Worm (Caenorhabditis elegans) whole organism, L2 larva: ENCODE results near the gene T20G5.8.

Source experiments
- C34F6.9 ChIP-seq: fragments of 150-350 bp; optimal IDR thresholded peaks from 2 replicates; lab custom pipeline; 2014; ENCODE audit warnings: missing biosample characterization, missing genetic modification characterization
- F13H6.1 ChIP-seq: sonication (generic microtip); optimal IDR thresholded peaks from 2 replicates; lab custom pipeline; 2016; ENCODE audit warnings: missing genetic modification characterization, missing compliant biosample characterization
- Y55F3AM.14 ChIP-seq: fragments of 200-800 bp; sonication (Bioruptor generic); optimal IDR thresholded peaks from 2 replicates; lab custom pipeline; 2018; ENCODE audit warnings: mild to moderate bottlenecking, missing genetic modification characterization, missing compliant biosample characterization
- ZK546.5 ChIP-seq: sonication (generic microtip); optimal IDR thresholded peaks from 2 replicates; lab custom pipeline; 2017; ENCODE audit warnings: missing biosample characterization, missing genetic modification characterization
- alr-1 ChIP-seq: fragments of 150-350 bp; optimal IDR thresholded peaks from 2 replicates; lab custom pipeline; 2014; ENCODE audit warnings: missing biosample characterization, missing genetic modification characterization
- aly-2 ChIP-seq: fragments of 150-350 bp; optimal IDR thresholded peaks from 2 replicates; lab custom pipeline; 2014; ENCODE audit warnings: missing biosample characterization, missing genetic modification characterization
- ama-1 ChIP-seq: fragments of 150-350 bp; optimal IDR thresholded peaks from 2 replicates; lab custom pipeline; 2018; ENCODE audit warnings: inconsistent platforms
- blmp-1 ChIP-seq: sonication (generic microtip); optimal IDR thresholded peaks from 2 replicates; lab custom pipeline; 2017; ENCODE audit warnings: missing genetic modification characterization, mild to moderate bottlenecking, missing compliant biosample characterization, antibody characterized with exemption, moderate library complexity; ENCODE audit not compliant: insufficient read depth
- crh-2 ChIP-seq: sonication (generic microtip); optimal IDR thresholded peaks from 2 replicates; lab custom pipeline; 2017; ENCODE audit warnings: missing biosample characterization, missing genetic modification characterization
- dmd-4 ChIP-seq: sonication (generic microtip); optimal IDR thresholded peaks from 2 replicates; lab custom pipeline; 2017; ENCODE audit warnings: missing biosample characterization, missing genetic modification characterization
- elt-1 ChIP-seq: fragments of 150-350 bp; optimal IDR thresholded peaks from 2 replicates; lab custom pipeline; 2014; ENCODE audit warnings: missing biosample characterization, missing genetic modification characterization
- elt-3 ChIP-seq: sonication (generic microtip); optimal IDR thresholded peaks from 2 replicates; lab custom pipeline; 2017; ENCODE audit warnings: missing biosample characterization, missing genetic modification characterization
- fos-1 ChIP-seq: fragments of 150-350 bp; optimal IDR thresholded peaks from 2 replicates; lab custom pipeline; 2014; ENCODE audit warnings: missing biosample characterization, missing genetic modification characterization
- gmeb-1 ChIP-seq: fragments of 150-350 bp; optimal IDR thresholded peaks from 2 replicates; lab custom pipeline; 2014; ENCODE audit warnings: missing biosample characterization, missing genetic modification characterization
- lin-13 ChIP-seq: fragments of 150-350 bp; optimal IDR thresholded peaks from 2 replicates; lab custom pipeline; 2014; ENCODE audit warnings: missing biosample characterization, missing genetic modification reagents, missing genetic modification characterization
- lsy-2 ChIP-seq, 2 experiments: fragments of 150-350 bp in 1 of 2; sonication (generic microtip) in 1 of 2; optimal IDR thresholded peaks; 2 replicates each; lab custom pipeline; 2014 to 2017; ENCODE audit warnings: missing biosample characterization in 2 of 2, missing genetic modification characterization in 2 of 2
- mab-5 ChIP-seq: fragments of 150-350 bp; optimal IDR thresholded peaks from 2 replicates; lab custom pipeline; 2014; ENCODE audit warnings: missing biosample characterization, missing genetic modification characterization
- mbf-1 ChIP-seq: sonication (generic microtip); optimal IDR thresholded peaks from 2 replicates; lab custom pipeline; 2017; ENCODE audit warnings: missing biosample characterization, missing genetic modification characterization
- mdl-1 ChIP-seq, 2 experiments: fragments of 150-350 bp in 1 of 2; sonication (generic microtip) in 1 of 2; optimal IDR thresholded peaks; 2 replicates each; lab custom pipeline; 2017; ENCODE audit warnings: missing biosample characterization in 2 of 2, missing genetic modification characterization in 2 of 2
- nhr-11 ChIP-seq: fragments of 150-350 bp; optimal IDR thresholded peaks from 2 replicates; lab custom pipeline; 2014; ENCODE audit warnings: missing biosample characterization, missing genetic modification characterization
- nhr-12 ChIP-seq: fragments of 150-350 bp; optimal IDR thresholded peaks from 2 replicates; lab custom pipeline; 2014; ENCODE audit warnings: missing biosample characterization, missing genetic modification characterization
- nhr-129 ChIP-seq: fragments of 150-350 bp; optimal IDR thresholded peaks from 2 replicates; lab custom pipeline; 2014; ENCODE audit warnings: missing biosample characterization, missing genetic modification characterization
- nhr-21 ChIP-seq: fragments of 150-350 bp; optimal IDR thresholded peaks from 2 replicates; lab custom pipeline; 2014; ENCODE audit warnings: missing biosample characterization, missing genetic modification characterization
- nhr-23 ChIP-seq: fragments of 150-350 bp; optimal IDR thresholded peaks from 2 replicates; lab custom pipeline; 2014; ENCODE audit warnings: missing biosample characterization, missing genetic modification reagents, missing genetic modification characterization
- nhr-237 ChIP-seq: fragments of 150-350 bp; optimal IDR thresholded peaks from 2 replicates; lab custom pipeline; 2014; ENCODE audit warnings: missing biosample characterization, missing genetic modification characterization
- nhr-25 ChIP-seq: fragments of 150-350 bp; sonication (generic microtip); optimal IDR thresholded peaks from 3 replicates; lab custom pipeline; 2014; ENCODE audit warnings: missing biosample characterization, missing genetic modification characterization
- nhr-77 ChIP-seq: fragments of 150-350 bp; optimal IDR thresholded peaks from 2 replicates; lab custom pipeline; 2014; ENCODE audit warnings: missing biosample characterization, missing genetic modification characterization
- peb-1 ChIP-seq: fragments of 150-350 bp; optimal IDR thresholded peaks from 2 replicates; lab custom pipeline; 2014; ENCODE audit warnings: missing biosample characterization, missing genetic modification characterization
- sem-4 ChIP-seq: fragments of 150-350 bp; optimal IDR thresholded peaks from 2 replicates; lab custom pipeline; 2014; ENCODE audit warnings: missing biosample characterization, missing genetic modification reagents, missing genetic modification characterization
- skn-1 ChIP-seq: sonication (generic microtip); optimal IDR thresholded peaks from 2 replicates; lab custom pipeline; 2017; ENCODE audit warnings: missing biosample characterization, missing genetic modification characterization
- sma-3 ChIP-seq: sonication (generic microtip); optimal IDR thresholded peaks from 2 replicates; lab custom pipeline; 2016; ENCODE audit warnings: missing genetic modification reagents, missing genetic modification characterization, missing compliant biosample characterization
- snpc-4 ChIP-seq: fragments of 150-350 bp; optimal IDR thresholded peaks from 2 replicates; lab custom pipeline; 2014; ENCODE audit warnings: missing biosample characterization, missing genetic modification characterization
- unc-39 ChIP-seq: fragments of 150-350 bp; optimal IDR thresholded peaks from 2 replicates; lab custom pipeline; 2014; ENCODE audit warnings: missing biosample characterization, missing genetic modification characterization
- unc-55 ChIP-seq: fragments of 150-350 bp; sonication (generic microtip); optimal IDR thresholded peaks from 3 replicates; lab custom pipeline; 2014; ENCODE audit warnings: missing biosample characterization, missing genetic modification reagents, missing genetic modification characterization
- unc-62 ChIP-seq: fragments of 150-350 bp; optimal IDR thresholded peaks from 2 replicates; lab custom pipeline; 2014; ENCODE audit warnings: missing biosample characterization, missing genetic modification reagents, missing genetic modification characterization
- zag-1 ChIP-seq: fragments of 150-350 bp; optimal IDR thresholded peaks from 2 replicates; lab custom pipeline; 2014; ENCODE audit warnings: missing biosample characterization, missing genetic modification characterization
- ztf-1 ChIP-seq: fragments of 200-800 bp; sonication (Bioruptor generic); conservative IDR thresholded peaks from 2 replicates; pipeline ENCODE4 v1.3.6; 2022; ENCODE audit warnings: missing genetic modification characterization, missing compliant biosample characterization

The T20G5.8 gene

ce11 chrIII:10178552-10178951, 20.6 kb upstream of the T20G5.8 start:
- no peak for TF ChIP-seq lin-13 (GFP tag; lab: Kevin White, UChicago)
- TF ChIP-seq nhr-237 (tag; lab: Kevin White, UChicago) = no peak
- TF ChIP-seq ztf-1 (GFP tag; lab: Robert Waterston, UW) = no peak
- TF ChIP-seq mdl-1 (tag; optimal IDR thresholded peaks at IDR 0.05; lab: Kevin White, UChicago) = no peak
- no peak for TF ChIP-seq lsy-2 (tag; optimal IDR thresholded peaks at IDR 0.05; lab: Kevin White, UChicago)
- no peak for TF ChIP-seq aly-2 (tag; lab: Kevin White, UChicago)
- no peak for TF ChIP-seq unc-62 (GFP tag; lab: Kevin White, UChicago)
- TF ChIP-seq crh-2 (tag; lab: Kevin White, UChicago) = no peak
- TF ChIP-seq, all 48 proteins: peak for 0

ce11 chrIII:10179444-10179843, 19.7 kb upstream of the T20G5.8 start:
- TF ChIP-seq lin-13 (GFP tag; lab: Kevin White, UChicago) = no peak
- no peak for TF ChIP-seq gmeb-1 (tag; lab: Kevin White, UChicago)
- no peak for TF ChIP-seq nhr-25 (tag; lab: Kevin White, UChicago)
- no peak for TF ChIP-seq mbf-1

- TF ChIP-seq aly-2 (tag; lab: Kevin White, UChicago) (no peak), nhr-25 (tag; lab: Kevin White, UChicago) (no peak), nhr-237 (tag; lab: Kevin White, UChicago) (no peak), nhr-129 (tag; lab: Kevin White, UChicago) (no peak), nhr-12 (tag; lab: Kevin White, UChicago) (no peak), blmp-1 (tag; lab: Kevin White, UChicago) (no peak), sma-3 (GFP tag; lab: Kevin White, UChicago) (no peak), elt-3 (tag; lab: Kevin White, UChicago) (no peak), F13H6.1 (tag; lab: Kevin White, UChicago) (no peak), elt-1 (tag; lab: Kevin White, UChicago) (no peak), dmd-4 (tag; lab: Kevin White, UChicago) (no peak)
Observed at ce11 chrIII:10181868-10182267, 17.3 kb upstream of the T20G5.8 start.

ce11 chrIII:10186160-10186559, 13.0 kb upstream of the T20G5.8 start, which contains the start of gene unc-47:
TSS of gene unc-47 (minus strand) at chrIII:10186260.
- no peak for TF ChIP-seq sem-4 (tag; lab: Kevin White, UChicago)
- TF ChIP-seq elt-1 (tag; lab: Kevin White, UChicago) = no peak
- TF ChIP-seq nhr-21 (tag; lab: Kevin White, UChicago) = no peak
- TF ChIP-seq peb-1 (tag; lab: Kevin White, UChicago) = no peak
- TF ChIP-seq nhr-11 = no peak
- no peak for TF ChIP-seq sma-3 (GFP tag; lab: Kevin White, UChicago)
- TF ChIP-seq nhr-25 (tag; lab: Kevin White, UChicago) = no peak
- no peak for TF ChIP-seq gmeb-1 (tag; lab: Kevin White, UChicago)
- TF ChIP-seq elt-3 (tag; lab: Kevin White, UChicago) = no peak
- no peak for TF ChIP-seq aly-2 (tag; lab: Kevin White, UChicago)
- no peak for TF ChIP-seq unc-62 (GFP tag; lab: Kevin White, UChicago)
- TF ChIP-seq F13H6.1 (tag; lab: Kevin White, UChicago) = no peak
- no peak for TF ChIP-seq zag-1
- TF ChIP-seq alr-1 (tag; lab: Kevin White, UChicago) = no peak
- no peak for TF ChIP-seq unc-39 (tag; lab: Kevin White, UChicago)
- no peak for TF ChIP-seq ama-1 (lab: Kevin White, UChicago)
- TF ChIP-seq ZK546.5 (tag; lab: Kevin White, UChicago) = no peak
- no peak for TF ChIP-seq fos-1 (tag; lab: Kevin White, UChicago)
- TF ChIP-seq mab-5 (tag; lab: Kevin White, UChicago) = no peak
- TF ChIP-seq nhr-77 (tag; lab: Kevin White, UChicago) = no peak

- TF ChIP-seq snpc-4 (tag; lab: Kevin White, UChicago) (peak; percentile 60), nhr-129 (tag; lab: Kevin White, UChicago) (peak; percentile 40), Y55F3AM.14 (GFP tag; lab: Kevin White, UChicago) (no peak), nhr-23 (tag; lab: Kevin White, UChicago) (no peak), skn-1 (no peak), zag-1 (peak; percentile 20), C34F6.9 (tag; lab: Kevin White, UChicago) (peak; percentile 69), lsy-2 (tag; optimal IDR thresholded peaks at IDR 0.05; lab: Kevin White, UChicago) (peak in 1 of 2 experiments; percentile 52), unc-55 (GFP tag; lab: Kevin White, UChicago) (peak; percentile 91)
Observed at ce11 chrIII:10187840-10188239, 11.3 kb upstream of the T20G5.8 start.
